Fruit fly (Drosophila melanogaster): ENCODE measurements around the gene CG17065.

DNA sequence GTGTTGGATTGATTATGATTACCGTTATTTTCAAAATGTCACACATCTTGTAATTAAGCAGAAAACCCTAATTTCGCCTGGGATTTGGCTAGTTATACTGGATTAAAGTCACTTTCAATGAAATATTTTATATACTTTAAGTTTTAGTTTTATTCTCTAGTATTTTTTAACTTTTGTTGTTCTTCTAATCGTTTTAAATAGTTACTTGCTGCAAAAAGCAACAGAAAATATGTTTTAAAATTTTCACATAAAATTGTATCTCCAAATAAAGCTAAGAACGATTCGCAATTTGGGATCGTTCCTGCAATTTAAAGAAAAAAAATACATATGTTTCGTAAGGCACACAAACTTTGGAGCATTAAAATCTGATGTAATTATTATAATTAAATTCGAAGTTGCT, 12.7 kb upstream of the CG17065 start, which contains the start of gene Inx6:
- TF ChIP-seq da (GFP tag; optimal IDR thresholded peaks at IDR 0.05) = no peak
- TF ChIP-seq Oaz (GFP tag; IDR thresholded peaks at IDR 0.05) = no peak
- TF ChIP-seq wek (GFP tag; optimal IDR thresholded peaks at IDR 0.05) = no peak

All from whole organism, embryonic.